Fruit fly (Drosophila melanogaster) whole organism, prepupa: ENCODE results near the gene CG5181.
A peak's percentile ranks its signal among the peaks of the same experiment; 100 is the strongest.

Experiments
- Blimp-1 ChIP-seq: fragments of 200-800 bp; sonication (Bioruptor generic); optimal IDR thresholded peaks from 3 replicates; lab custom pipeline; 2017; ENCODE audit warnings: missing biosample characterization, missing genetic modification characterization, mild to moderate bottlenecking, moderate library complexity, missing genetic modification reagents
- CG10631 ChIP-seq: fragments of 200-800 bp; sonication (Bioruptor generic); optimal IDR thresholded peaks from 2 replicates; lab custom pipeline; 2016; ENCODE audit warnings: missing biosample characterization, missing genetic modification characterization
- CG10669 ChIP-seq: fragments of 200-800 bp; sonication (Bioruptor generic); optimal IDR thresholded peaks from 3 replicates; lab custom pipeline; 2018; ENCODE audit warnings: missing biosample characterization, mild to moderate bottlenecking, missing genetic modification characterization, moderate library complexity
- CG11762 ChIP-seq: fragments of 200-800 bp; sonication (Bioruptor generic); optimal IDR thresholded peaks from 3 replicates; lab custom pipeline; 2016; ENCODE audit warnings: missing biosample characterization, missing genetic modification characterization; ENCODE audit not compliant: insufficient read depth
- CG11902 ChIP-seq: fragments of 200-800 bp; sonication (Bioruptor generic); optimal IDR thresholded peaks from 3 replicates; lab custom pipeline; 2016; ENCODE audit warnings: missing biosample characterization, missing genetic modification characterization
- CG1621 ChIP-seq: fragments of 200-800 bp; sonication (Bioruptor generic); optimal IDR thresholded peaks from 3 replicates; lab custom pipeline; 2018; ENCODE audit warnings: missing biosample characterization, mild to moderate bottlenecking, missing genetic modification characterization
- CG16779 ChIP-seq: fragments of 200-800 bp; sonication (Bioruptor generic); optimal IDR thresholded peaks from 3 replicates; lab custom pipeline; 2017; ENCODE audit warnings: missing biosample characterization, mild to moderate bottlenecking, missing genetic modification characterization
- CG3032 ChIP-seq: fragments of 200-800 bp; optimal IDR thresholded peaks from 2 replicates; lab custom pipeline; 2019; ENCODE audit warnings: missing biosample characterization, mild to moderate bottlenecking, missing genetic modification characterization, moderate library complexity
- CG31627 ChIP-seq: fragments of 200-800 bp; sonication (Bioruptor generic); optimal IDR thresholded peaks from 3 replicates; lab custom pipeline; 2016; ENCODE audit warnings: missing biosample characterization, missing genetic modification characterization
- CG34406 ChIP-seq: fragments of 200-800 bp; sonication (Bioruptor generic); optimal IDR thresholded peaks from 3 replicates; lab custom pipeline; 2016; ENCODE audit warnings: missing biosample characterization, missing genetic modification characterization
- CG3919 ChIP-seq: fragments of 200-800 bp; sonication (Bioruptor generic); optimal IDR thresholded peaks from 3 replicates; lab custom pipeline; 2016; ENCODE audit warnings: missing biosample characterization, missing genetic modification characterization
- CG4318 ChIP-seq: fragments of 200-800 bp; sonication (Bioruptor generic); optimal IDR thresholded peaks from 3 replicates; lab custom pipeline; 2017; ENCODE audit warnings: missing biosample characterization, mild to moderate bottlenecking, missing genetic modification characterization
- CG6163 ChIP-seq: fragments of 200-800 bp; sonication (Bioruptor generic); IDR thresholded peaks from 3 replicates; pipeline ENCODE4 v1.3.6; 2022; ENCODE audit warnings: missing biosample characterization, missing genetic modification characterization
- CG6276 ChIP-seq: fragments of 200-800 bp; sonication (Bioruptor generic); optimal IDR thresholded peaks from 2 replicates; lab custom pipeline; 2017; ENCODE audit warnings: missing biosample characterization, mild to moderate bottlenecking, missing genetic modification characterization
- CG6792 ChIP-seq: fragments of 200-800 bp; sonication (Bioruptor generic); optimal IDR thresholded peaks from 3 replicates; lab custom pipeline; 2016; ENCODE audit warnings: missing biosample characterization, missing genetic modification characterization
- CG6808 ChIP-seq: fragments of 200-800 bp; sonication (Bioruptor generic); optimal IDR thresholded peaks from 3 replicates; lab custom pipeline; 2017; ENCODE audit warnings: missing biosample characterization, missing genetic modification characterization, mild to moderate bottlenecking, moderate library complexity, missing genetic modification reagents
- CG8119 ChIP-seq: fragments of 200-800 bp; sonication (Bioruptor generic); IDR thresholded peaks from 3 replicates; pipeline ENCODE4 v1.3.6; 2022; ENCODE audit warnings: missing biosample characterization, missing genetic modification characterization
- CG8319 ChIP-seq: fragments of 200-800 bp; sonication (Bioruptor generic); optimal IDR thresholded peaks from 3 replicates; lab custom pipeline; 2016; ENCODE audit warnings: missing biosample characterization, missing genetic modification characterization
- CG8632 ChIP-seq: fragments of 200-800 bp; sonication (Bioruptor generic); optimal IDR thresholded peaks from 3 replicates; lab custom pipeline; 2016; ENCODE audit warnings: missing biosample characterization, missing genetic modification characterization
- CG9139 ChIP-seq: fragments of 200-800 bp; sonication (Bioruptor generic); optimal IDR thresholded peaks from 3 replicates; lab custom pipeline; 2017; ENCODE audit warnings: missing biosample characterization, mild to moderate bottlenecking, missing genetic modification characterization
- Eip78C ChIP-seq: fragments of 200-800 bp; sonication (Bioruptor generic); peaks from one replicate; lab custom pipeline; 2016; ENCODE audit warnings: missing biosample characterization, missing genetic modification characterization
- Eip93F ChIP-seq: fragments of 200-800 bp; sonication (Bioruptor generic); optimal IDR thresholded peaks from 2 replicates; lab custom pipeline; 2016; ENCODE audit warnings: missing biosample characterization, mild to moderate bottlenecking, missing genetic modification characterization
- Ets21C ChIP-seq: fragments of 200-800 bp; sonication (Bioruptor generic); optimal IDR thresholded peaks from 3 replicates; lab custom pipeline; 2016; ENCODE audit warnings: missing biosample characterization, missing genetic modification characterization
- Ets96B ChIP-seq: fragments of 200-800 bp; optimal IDR thresholded peaks from 2 replicates; lab custom pipeline; 2019; ENCODE audit warnings: missing biosample characterization, mild to moderate bottlenecking, missing genetic modification characterization, moderate library complexity
- Gug ChIP-seq: fragments of 200-800 bp; sonication (Bioruptor generic); IDR thresholded peaks from 2 replicates; pipeline ENCODE4 v1.3.6; 2022; ENCODE audit warnings: missing biosample characterization, missing genetic modification characterization
- Hr38 ChIP-seq: sonication (Bioruptor generic); optimal IDR thresholded peaks from 2 replicates; lab custom pipeline; 2016; ENCODE audit warnings: missing biosample characterization, missing genetic modification characterization
- Hr4 ChIP-seq: fragments of 200-800 bp; sonication (Bioruptor generic); optimal IDR thresholded peaks from 3 replicates; lab custom pipeline; 2016; ENCODE audit warnings: missing biosample characterization, missing genetic modification characterization
- Lpt ChIP-seq: fragments of 200-800 bp; sonication (Bioruptor generic); optimal IDR thresholded peaks from 3 replicates; lab custom pipeline; 2016; ENCODE audit warnings: missing biosample characterization, missing genetic modification characterization
- OdsH ChIP-seq: fragments of 200-800 bp; sonication (Bioruptor generic); optimal IDR thresholded peaks from 3 replicates; lab custom pipeline; 2016; ENCODE audit warnings: missing biosample characterization, missing genetic modification characterization
- Smox ChIP-seq: fragments of 200-800 bp; sonication (Bioruptor generic); optimal IDR thresholded peaks from 3 replicates; lab custom pipeline; 2016; ENCODE audit warnings: missing biosample characterization, missing genetic modification characterization
- Sox102F ChIP-seq: fragments of 200-800 bp; sonication (Bioruptor generic); optimal IDR thresholded peaks from 2 replicates; lab custom pipeline; 2016; ENCODE audit warnings: missing biosample characterization, mild to moderate bottlenecking, missing genetic modification characterization
- Sox15 ChIP-seq: fragments of 200-800 bp; sonication (Bioruptor generic); optimal IDR thresholded peaks from 3 replicates; lab custom pipeline; 2016; ENCODE audit warnings: missing biosample characterization, missing genetic modification characterization
- acj6 ChIP-seq: fragments of 200-800 bp; sonication (Bioruptor generic); optimal IDR thresholded peaks from 3 replicates; lab custom pipeline; 2016; ENCODE audit warnings: missing biosample characterization, missing genetic modification characterization
- dac ChIP-seq: fragments of 200-800 bp; sonication (Bioruptor generic); optimal IDR thresholded peaks from 2 replicates; lab custom pipeline; 2017; ENCODE audit warnings: missing biosample characterization, mild to moderate bottlenecking, missing genetic modification characterization
- dsx ChIP-seq: fragments of 200-800 bp; optimal IDR thresholded peaks from 3 replicates; lab custom pipeline; 2019; ENCODE audit warnings: missing biosample characterization, mild to moderate bottlenecking, missing genetic modification characterization, moderate library complexity; ENCODE audit not compliant: poor library complexity, severe bottlenecking
- eg ChIP-seq: fragments of 200-800 bp; sonication (Bioruptor generic); IDR thresholded peaks from 3 replicates; pipeline ENCODE4 v1.3.6; 2022; ENCODE audit warnings: missing biosample characterization, missing genetic modification characterization
- fd59A ChIP-seq: fragments of 200-800 bp; sonication (Bioruptor generic); optimal IDR thresholded peaks from 2 replicates; lab custom pipeline; 2017; ENCODE audit warnings: missing biosample characterization, mild to moderate bottlenecking, missing genetic modification characterization, missing genetic modification reagents
- fd85E ChIP-seq: fragments of 200-800 bp; sonication (Bioruptor generic); optimal IDR thresholded peaks from 3 replicates; lab custom pipeline; 2016; ENCODE audit warnings: missing biosample characterization, missing genetic modification characterization
- lz ChIP-seq: fragments of 200-800 bp; sonication (Bioruptor generic); optimal IDR thresholded peaks from 3 replicates; lab custom pipeline; 2016; ENCODE audit warnings: missing biosample characterization, missing genetic modification characterization
- net ChIP-seq: fragments of 200-800 bp; sonication (Bioruptor generic); optimal IDR thresholded peaks from 3 replicates; lab custom pipeline; 2016; ENCODE audit warnings: missing biosample characterization, missing genetic modification characterization
- pdm3 ChIP-seq: fragments of 200-800 bp; sonication (Bioruptor generic); optimal IDR thresholded peaks from 3 replicates; lab custom pipeline; 2016; ENCODE audit warnings: missing biosample characterization, missing genetic modification characterization
- spab ChIP-seq: fragments of 200-800 bp; sonication (Bioruptor generic); optimal IDR thresholded peaks from 2 replicates; lab custom pipeline; 2017; ENCODE audit warnings: missing biosample characterization, mild to moderate bottlenecking, missing genetic modification characterization, missing genetic modification reagents
- topi ChIP-seq: fragments of 200-800 bp; sonication (Bioruptor generic); optimal IDR thresholded peaks from 3 replicates; lab custom pipeline; 2016; ENCODE audit warnings: missing biosample characterization, missing genetic modification characterization

Gene CG5181

DNA sequence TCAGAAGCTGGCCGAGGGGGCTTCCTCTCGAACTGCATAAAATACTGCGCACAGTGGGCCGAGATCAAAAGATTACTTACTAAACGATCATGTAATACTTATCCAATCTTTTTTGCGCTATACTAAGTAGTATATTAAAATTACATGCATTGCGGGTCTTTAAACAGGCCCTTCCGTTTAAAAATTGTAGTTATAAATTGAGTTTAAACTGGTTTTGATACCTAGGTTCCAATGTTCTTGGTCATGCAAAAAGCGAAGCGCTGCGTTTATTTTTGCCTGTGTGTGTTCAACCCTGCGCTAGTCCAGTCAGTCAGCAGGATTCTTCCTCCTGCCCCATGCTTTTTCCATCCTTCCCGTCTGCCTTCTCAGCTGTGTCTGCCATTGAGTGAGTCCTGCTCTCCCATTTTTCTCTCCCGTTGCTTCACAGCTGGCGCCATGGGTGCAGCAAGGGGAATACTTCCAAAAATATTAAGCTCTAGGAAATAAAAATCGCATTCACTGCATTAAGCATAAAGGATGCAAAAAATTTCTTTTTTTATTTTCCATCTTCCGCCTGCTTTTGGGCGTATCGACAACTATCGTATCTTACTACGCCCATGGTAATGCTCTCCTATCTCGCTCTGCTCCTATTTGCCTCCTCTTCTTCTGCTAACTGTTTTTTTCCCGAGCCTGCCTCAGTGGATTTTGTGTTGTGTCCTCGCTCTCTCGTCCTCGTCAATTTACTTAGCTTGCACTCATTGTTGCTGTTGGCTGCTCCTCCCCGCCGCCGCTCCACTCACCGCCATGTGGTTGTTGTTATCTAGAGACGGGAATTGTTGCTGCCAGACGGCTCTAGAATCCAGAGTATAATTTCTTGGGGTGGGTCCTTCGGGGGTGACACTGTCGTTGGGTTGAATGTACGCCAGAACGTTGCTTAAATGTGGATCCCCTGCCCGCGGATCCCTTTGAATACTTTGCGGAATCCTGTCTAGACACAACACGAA, 11.0 kb upstream of the CG5181 start (continued):
- TF ChIP-seq Eip93F (peak; percentile 66), fd85E (GFP tag; lab: Kevin White, UChicago) (peak; percentile 23), CG10631 (GFP tag; lab: Kevin White, UChicago) (peak; percentile 91), acj6 (peak; percentile 83), CG11902 (GFP tag; lab: Kevin White, UChicago) (peak; percentile 68), CG6163 (GFP tag; lab: Robert Waterston, UW) (peak; percentile 88), topi (peak; percentile 89), dsx (GFP tag; lab: Kevin White, UChicago) (peak; percentile 85), Smox (GFP tag; lab: Kevin White, UChicago) (peak; percentile 81), Sox102F (GFP tag; lab: Kevin White, UChicago) (peak; percentile 81), CG4318 (peak; percentile 57), CG6276 (GFP tag; lab: Kevin White, UChicago) (peak; percentile 55), Blimp-1 (GFP tag; lab: Kevin White, UChicago) (peak; percentile 35), lz (peak; percentile 87), CG16779 (peak; percentile 70), OdsH (GFP tag; lab: Kevin White, UChicago) (peak; percentile 91), dac (GFP tag; lab: Kevin White, UChicago) (peak; percentile 26), CG11762 (GFP tag; lab: Kevin White, UChicago) (peak; percentile 81), CG10669 (peak; percentile 91), spab (peak; percentile 89), Sox15 (GFP tag; lab: Kevin White, UChicago) (peak; percentile 63), Gug (GFP tag; lab: Robert Waterston, UW) (peak; percentile 75), Lpt (GFP tag; lab: Kevin White, UChicago) (peak; percentile 70), net (GFP tag; lab: Kevin White, UChicago) (peak; percentile 76), Hr4 (GFP tag; lab: Kevin White, UChicago) (peak; percentile 66)

DNA sequence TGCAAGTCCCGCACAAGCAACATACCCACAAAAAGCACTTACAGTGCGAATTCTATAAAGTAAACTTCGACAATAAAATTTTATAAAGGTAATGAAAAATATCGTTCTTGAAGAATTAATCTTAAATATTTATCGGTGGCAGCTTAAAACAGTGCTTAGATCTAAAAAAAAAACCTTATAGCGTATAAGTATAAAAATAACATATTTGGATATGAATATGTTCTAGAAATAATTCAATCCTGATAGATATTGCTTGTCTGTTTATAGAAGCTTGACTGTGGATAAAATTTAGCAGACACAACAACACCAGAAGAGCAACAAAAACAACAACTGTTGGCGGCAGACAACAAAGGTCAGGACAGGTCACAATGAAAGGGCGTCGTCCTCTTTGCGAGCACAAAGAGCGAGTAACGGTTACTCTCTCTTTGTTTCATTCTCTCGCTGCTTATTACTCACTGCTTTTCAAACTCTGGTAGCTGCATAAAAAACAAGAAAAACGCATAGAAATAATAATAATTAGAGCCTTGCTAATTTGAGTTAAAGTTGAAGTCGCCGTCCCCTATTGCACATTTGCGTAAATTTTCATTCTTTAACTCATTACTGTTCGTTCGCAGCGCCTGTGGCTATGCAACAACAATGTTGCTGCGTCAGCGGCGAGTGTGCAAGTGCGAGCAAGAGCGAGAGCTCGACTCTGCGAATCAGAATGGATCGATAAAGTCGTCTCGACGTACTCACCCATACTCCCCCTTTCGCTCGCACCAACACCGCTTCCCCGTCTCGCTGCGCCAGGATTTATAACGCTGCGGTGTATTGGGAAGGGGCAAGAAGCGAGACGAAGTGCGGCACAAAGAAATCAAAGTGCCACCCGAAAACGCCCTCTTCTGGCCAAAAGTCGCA, 10.0 kb upstream of the CG5181 start:
- peak; percentile 79 for TF ChIP-seq Sox102F (GFP tag; lab: Kevin White, UChicago)
- peak; percentile 69 for TF ChIP-seq Smox (GFP tag; lab: Kevin White, UChicago)
- peak; percentile 45 for TF ChIP-seq CG6792
- peak; percentile 64 for TF ChIP-seq CG10669
- TF ChIP-seq dsx (GFP tag; lab: Kevin White, UChicago), result peak; percentile 87
- TF ChIP-seq Ets21C (GFP tag; lab: Kevin White, UChicago), result peak; percentile 62
- TF ChIP-seq dac (GFP tag; lab: Kevin White, UChicago), result no peak
- peak; percentile 53 for TF ChIP-seq CG3919 (GFP tag; lab: Kevin White, UChicago)
- peak; percentile 64 for TF ChIP-seq CG6808
- TF ChIP-seq pdm3 (GFP tag; lab: Kevin White, UChicago), result peak; percentile 65
- peak; percentile 78 for TF ChIP-seq CG10631 (GFP tag; lab: Kevin White, UChicago)
- TF ChIP-seq eg (GFP tag; lab: Robert Waterston, UW), result peak; percentile 52; the same call in 1 of the 3 replicates
- peak; percentile 67 for TF ChIP-seq CG8119 (GFP tag; lab: Robert Waterston, UW)
- peak; percentile 15 for TF ChIP-seq spab
- TF ChIP-seq CG9139 (GFP tag; lab: Kevin White, UChicago), result peak; percentile 50
- TF ChIP-seq acj6, result peak; percentile 30
- peak; percentile 65 for TF ChIP-seq CG31627
- peak; percentile 85 for TF ChIP-seq lz
- peak; percentile 44 for TF ChIP-seq fd59A
- no peak for TF ChIP-seq CG1621 (tag; lab: Kevin White, UChicago)
- TF ChIP-seq Ets96B, result peak; percentile 58
- TF ChIP-seq CG16779, result peak; percentile 44
- no peak for TF ChIP-seq Hr38 (GFP tag; lab: Kevin White, UChicago)
- TF ChIP-seq Eip93F, result no peak
- TF ChIP-seq net (GFP tag; lab: Kevin White, UChicago), result no peak
- peak; percentile 77 for TF ChIP-seq CG3032 (tag; lab: Kevin White, UChicago)
- peak; percentile 82 for TF ChIP-seq topi
- TF ChIP-seq Eip78C (GFP tag; lab: Kevin White, UChicago), result peak; percentile 86
- TF ChIP-seq CG8632 (GFP tag; lab: Kevin White, UChicago), result peak; percentile 49
- no peak for TF ChIP-seq Sox15 (GFP tag; lab: Kevin White, UChicago)
- TF ChIP-seq CG6163 (GFP tag; lab: Robert Waterston, UW), result peak; percentile 65
- no peak for TF ChIP-seq CG8319 (GFP tag; lab: Kevin White, UChicago)
- TF ChIP-seq CG34406 (GFP tag; lab: Kevin White, UChicago), result peak; percentile 70
- TF ChIP-seq Lpt (GFP tag; lab: Kevin White, UChicago), result no peak
